Worm (Caenorhabditis elegans): Measurements from ENCODE around the gene ZK856.18.
A peak's percentile ranks its signal among the peaks of the same experiment; 100 is the strongest.

Gene ZK856.18

ce11 chrV:10174632-10175075, 11.2 kb downstream of the ZK856.18 start:
- no peak for TF ChIP-seq W03F9.2 (tag; optimal IDR thresholded peaks at IDR 0.05)
- TF ChIP-seq dao-5 (tag; optimal IDR thresholded peaks at IDR 0.05), result no peak
- peak; percentile 95 for TF ChIP-seq him-1 (tag; optimal IDR thresholded peaks at IDR 0.05)

- no peak for TF ChIP-seq him-1 (tag; optimal IDR thresholded peaks at IDR 0.05)
- TF ChIP-seq W03F9.2 (tag; optimal IDR thresholded peaks at IDR 0.05), result no peak
These were observed 12.2 kb downstream of the ZK856.18 start, which contains the start of gene egl-3 for ce11 chrV:10173653-10174052. egl-3 (minus strand) TSS chrV:10173753.

- TF ChIP-seq him-1 (tag; optimal IDR thresholded peaks at IDR 0.05) (peak; percentile 93), dao-5 (tag; optimal IDR thresholded peaks at IDR 0.05) (no peak)
These were observed 16.9 kb downstream of the ZK856.18 start for ce11 chrV:10168870-10169269.

- no peak for TF ChIP-seq W03F9.2 (tag; optimal IDR thresholded peaks at IDR 0.05)
- TF ChIP-seq him-1 (tag; optimal IDR thresholded peaks at IDR 0.05), result no peak
- TF ChIP-seq dao-5 (tag; optimal IDR thresholded peaks at IDR 0.05), result no peak
These were observed 19.4 kb downstream of the ZK856.18 start, which contains the start of gene C51E3.6 for ce11 chrV:10166368-10166767. C51E3.6 (minus strand) TSS chrV:10166468.

ce11 chrV:10160954-10161353, 24.9 kb downstream of the ZK856.18 start, which contains the start of gene C51E3.10:
C51E3.10 (minus strand) TSS chrV:10161134.
- TF ChIP-seq dao-5 (tag; optimal IDR thresholded peaks at IDR 0.05), result no peak
- no peak for TF ChIP-seq him-1 (tag; optimal IDR thresholded peaks at IDR 0.05)
- TF ChIP-seq W03F9.2 (tag; optimal IDR thresholded peaks at IDR 0.05), result no peak

ce11 chrV:10159972-10160371, 25.8 kb downstream of the ZK856.18 start:
- TF ChIP-seq dao-5 (tag; optimal IDR thresholded peaks at IDR 0.05) (no peak), him-1 (tag; optimal IDR thresholded peaks at IDR 0.05) (no peak), W03F9.2 (tag; optimal IDR thresholded peaks at IDR 0.05) (no peak)

- no peak for TF ChIP-seq W03F9.2 (tag; optimal IDR thresholded peaks at IDR 0.05)
- TF ChIP-seq him-1 (tag; optimal IDR thresholded peaks at IDR 0.05), result no peak
- TF ChIP-seq dao-5 (tag; optimal IDR thresholded peaks at IDR 0.05), result no peak
These were observed 27.3 kb downstream of the ZK856.18 start, which contains the start of gene srsx-30 for ce11 chrV:10158528-10158927. srsx-30 (plus strand) TSS chrV:10158828.

ce11 chrV:10154698-10155097, 31.1 kb downstream of the ZK856.18 start, which contains the start of gene srsx-29:
srsx-29 (plus strand) TSS chrV:10154998.
- TF ChIP-seq W03F9.2 (tag; optimal IDR thresholded peaks at IDR 0.05) (no peak), him-1 (tag; optimal IDR thresholded peaks at IDR 0.05) (no peak), dao-5 (tag; optimal IDR thresholded peaks at IDR 0.05) (no peak)

- TF ChIP-seq dao-5 (tag; optimal IDR thresholded peaks at IDR 0.05), result no peak
- no peak for TF ChIP-seq him-1 (tag; optimal IDR thresholded peaks at IDR 0.05)
- TF ChIP-seq W03F9.2 (tag; optimal IDR thresholded peaks at IDR 0.05), result no peak
These were observed 32.7 kb downstream of the ZK856.18 start for ce11 chrV:10153076-10153475.

- TF ChIP-seq him-1 (tag; optimal IDR thresholded peaks at IDR 0.05), result no peak
- no peak for TF ChIP-seq dao-5 (tag; optimal IDR thresholded peaks at IDR 0.05)
- no peak for TF ChIP-seq W03F9.2 (tag; optimal IDR thresholded peaks at IDR 0.05)
These were observed 33.5 kb downstream of the ZK856.18 start, which contains the start of gene srsx-28 for ce11 chrV:10152278-10152677. srsx-28 (plus strand) TSS chrV:10152578.

- TF ChIP-seq him-1 (tag; optimal IDR thresholded peaks at IDR 0.05) (no peak), dao-5 (tag; optimal IDR thresholded peaks at IDR 0.05) (no peak), W03F9.2 (tag; optimal IDR thresholded peaks at IDR 0.05) (no peak)
These were observed 36.1 kb downstream of the ZK856.18 start, which contains the start of gene srsx-27 for ce11 chrV:10149728-10150127. srsx-27 (plus strand) TSS chrV:10150028.

- TF ChIP-seq W03F9.2 (tag; optimal IDR thresholded peaks at IDR 0.05) (no peak), dao-5 (tag; optimal IDR thresholded peaks at IDR 0.05) (no peak), him-1 (tag; optimal IDR thresholded peaks at IDR 0.05) (no peak)
These were observed 37.5 kb downstream of the ZK856.18 start, which contains the start of gene srsx-26 for ce11 chrV:10148352-10148751. srsx-26 (plus strand) TSS chrV:10148652.

- TF ChIP-seq W03F9.2 (tag; optimal IDR thresholded peaks at IDR 0.05) (no peak), him-1 (tag; optimal IDR thresholded peaks at IDR 0.05) (no peak), dao-5 (tag; optimal IDR thresholded peaks at IDR 0.05) (no peak)
These were observed 39.0 kb downstream of the ZK856.18 start for ce11 chrV:10146787-10147186.

- TF ChIP-seq dao-5 (tag; optimal IDR thresholded peaks at IDR 0.05) (no peak), W03F9.2 (tag; optimal IDR thresholded peaks at IDR 0.05) (no peak), him-1 (tag; optimal IDR thresholded peaks at IDR 0.05) (no peak)
These were observed 40.2 kb downstream of the ZK856.18 start, which contains the start of gene C51E3.9 for ce11 chrV:10145653-10146052. C51E3.9 (plus strand) TSS chrV:10145953.

All from whole organism, L4/young adult.